Worm (Caenorhabditis elegans): Measurements from ENCODE around the gene clec-47.

- TF ChIP-seq pes-1 (GFP tag; IDR thresholded peaks at IDR 0.05): no peak
- TF ChIP-seq flt-1 (GFP tag; IDR thresholded peaks at IDR 0.05): no peak
- no peak for TF ChIP-seq hmbx-1 (tag; optimal IDR thresholded peaks at IDR 0.05)
- TF ChIP-seq scrt-1 (GFP tag; IDR thresholded peaks at IDR 0.05): no peak
Observed at ce11 chrV:15152010-15152409, 23.5 kb upstream of the clec-47 start.

All from whole organism, early embryonic.